Worm (Caenorhabditis elegans) whole organism, late embryonic: ENCODE data around the gene grl-9.

Experiments
- C08G9.2 ChIP-seq: sonication (generic microtip); optimal IDR thresholded peaks from 2 replicates; lab custom pipeline; 2016; ENCODE audit warnings: mild to moderate bottlenecking, missing genetic modification characterization, moderate library complexity, missing compliant biosample characterization
- T23F11.4 ChIP-seq: fragments of 200-800 bp; sonication (Bioruptor generic); optimal IDR thresholded peaks from 2 replicates; lab custom pipeline; 2018; ENCODE audit warnings: mild to moderate bottlenecking, missing genetic modification characterization, missing compliant biosample characterization
- ahr-1 ChIP-seq: sonication (generic microtip); optimal IDR thresholded peaks from 2 replicates; lab custom pipeline; 2016; ENCODE audit warnings: missing genetic modification characterization, missing compliant biosample characterization
- ceh-18 ChIP-seq: sonication (generic microtip); optimal IDR thresholded peaks from 2 replicates; lab custom pipeline; 2016; ENCODE audit warnings: missing genetic modification characterization, missing compliant biosample characterization
- ceh-2 ChIP-seq: sonication (generic microtip); optimal IDR thresholded peaks from 2 replicates; lab custom pipeline; 2016; ENCODE audit warnings: missing genotype, missing genetic modification characterization, missing compliant biosample characterization
- ceh-31 ChIP-seq: sonication (generic microtip); optimal IDR thresholded peaks from 2 replicates; lab custom pipeline; 2016; ENCODE audit warnings: missing genetic modification characterization, missing compliant biosample characterization
- ceh-48 ChIP-seq: sonication (generic microtip); optimal IDR thresholded peaks from 2 replicates; lab custom pipeline; 2016; ENCODE audit warnings: missing genetic modification characterization, inconsistent platforms, missing compliant biosample characterization
- elt-4 ChIP-seq: sonication (generic microtip); optimal IDR thresholded peaks from 2 replicates; lab custom pipeline; 2016; ENCODE audit warnings: missing genetic modification characterization, missing compliant biosample characterization
- ets-4 ChIP-seq: sonication (generic microtip); optimal IDR thresholded peaks from 2 replicates; lab custom pipeline; 2016; ENCODE audit warnings: missing genetic modification characterization, missing compliant biosample characterization
- gmeb-2 ChIP-seq: sonication (generic microtip); optimal IDR thresholded peaks from 2 replicates; lab custom pipeline; 2016; ENCODE audit warnings: missing genetic modification characterization, inconsistent platforms, missing compliant biosample characterization
- hlh-15 ChIP-seq: sonication (generic microtip); optimal IDR thresholded peaks from 2 replicates; lab custom pipeline; 2016; ENCODE audit warnings: missing genetic modification characterization, missing compliant biosample characterization
- lim-6 ChIP-seq: sonication (generic microtip); optimal IDR thresholded peaks from 2 replicates; lab custom pipeline; 2016; ENCODE audit warnings: missing genetic modification characterization, missing compliant biosample characterization
- madf-2 ChIP-seq: sonication (generic microtip); optimal IDR thresholded peaks from 2 replicates; lab custom pipeline; 2017; ENCODE audit warnings: missing genetic modification characterization, missing compliant biosample characterization
- mec-3 ChIP-seq: sonication (generic microtip); optimal IDR thresholded peaks from 2 replicates; lab custom pipeline; 2016; ENCODE audit warnings: borderline replicate concordance, missing genetic modification characterization, missing compliant biosample characterization
- nfya-1 ChIP-seq: sonication (generic microtip); optimal IDR thresholded peaks from 2 replicates; lab custom pipeline; 2017; ENCODE audit warnings: missing genetic modification characterization, mild to moderate bottlenecking, missing compliant biosample characterization, antibody characterized with exemption, moderate library complexity
- pag-3 ChIP-seq: sonication (generic microtip); optimal IDR thresholded peaks from 2 replicates; lab custom pipeline; 2016; ENCODE audit warnings: missing compliant biosample characterization, missing genetic modification characterization, borderline replicate concordance
- pha-4 ChIP-seq: fragments of 150-350 bp; optimal IDR thresholded peaks from 2 replicates; lab custom pipeline; 2018; ENCODE audit warnings: missing biosample characterization, missing genetic modification reagents, missing genetic modification characterization
- pqm-1 ChIP-seq: sonication (generic microtip); optimal IDR thresholded peaks from 2 replicates; lab custom pipeline; 2016; ENCODE audit warnings: missing genetic modification characterization, missing compliant biosample characterization
- pros-1 ChIP-seq: fragments of 150-350 bp; optimal IDR thresholded peaks from 2 replicates; lab custom pipeline; 2014; ENCODE audit warnings: missing biosample characterization, missing genetic modification reagents, missing genetic modification characterization
- ref-2 ChIP-seq: sonication (generic microtip); optimal IDR thresholded peaks from 2 replicates; lab custom pipeline; 2016; ENCODE audit warnings: missing genetic modification characterization, missing compliant biosample characterization
- rnt-1 ChIP-seq: sonication (generic microtip); optimal IDR thresholded peaks from 2 replicates; lab custom pipeline; 2016; ENCODE audit warnings: missing genetic modification characterization, missing compliant biosample characterization
- sox-2 ChIP-seq: fragments of 200-800 bp; sonication (Bioruptor generic); IDR thresholded peaks from 2 replicates; pipeline ENCODE4 v1.3.6; 2022; ENCODE audit warnings: missing genetic modification reagents, missing genetic modification characterization, missing compliant biosample characterization
- unc-3 ChIP-seq, 2 experiments: fragments of 200-800 bp in 1 of 2; sonication (Bioruptor generic) in 1 of 2; sonication (generic microtip) in 1 of 2; conservative IDR thresholded peaks in 1 of 2; optimal IDR thresholded peaks in 1 of 2; 2 replicates each; pipeline versions ENCODE4 v1.3.6 to Lab custom; 2016 to 2022; ENCODE audit warnings: missing compliant biosample characterization in 2 of 2, missing genetic modification characterization in 2 of 2, missing genetic modification reagents in 1 of 2
- unc-42 ChIP-seq: sonication (generic microtip); optimal IDR thresholded peaks from 2 replicates; lab custom pipeline; 2016; ENCODE audit warnings: missing genotype, missing genetic modification characterization, missing compliant biosample characterization

Gene grl-9

ce11 chrV:6684541-6684940 is 47.0 kb downstream of the grl-9 start:
- TF ChIP-seq nfya-1 (tag; lab: Kevin White, UChicago), result no peak
- TF ChIP-seq ceh-31 (tag; lab: Kevin White, UChicago), result peak; percentile 40
- no peak for TF ChIP-seq pag-3 (tag; lab: Kevin White, UChicago)
- no peak for TF ChIP-seq lim-6 (tag; lab: Kevin White, UChicago)
- TF ChIP-seq sox-2 (GFP tag; lab: Robert Waterston, UW), result peak; percentile 38
- TF ChIP-seq hlh-15, result no peak
- no peak for TF ChIP-seq unc-3 (GFP tag; conservative IDR thresholded peaks at IDR 0.05; lab: Robert Waterston, UW)
- no peak for TF ChIP-seq unc-3 (tag; optimal IDR thresholded peaks at IDR 0.05; lab: Kevin White, UChicago)
- no peak for TF ChIP-seq pros-1 (tag; lab: Kevin White, UChicago)
- TF ChIP-seq ceh-48 (tag; lab: Kevin White, UChicago), result no peak
- TF ChIP-seq unc-42 (tag; lab: Kevin White, UChicago), result peak; percentile 43

ce11 chrV:6683740-6684139 is 47.8 kb downstream of the grl-9 start:
- TF ChIP-seq C08G9.2 (tag; lab: Kevin White, UChicago) (no peak), mec-3 (tag; lab: Kevin White, UChicago) (no peak), ahr-1 (no peak), gmeb-2 (tag; lab: Kevin White, UChicago) (no peak), lim-6 (tag; lab: Kevin White, UChicago) (no peak), rnt-1 (no peak), ets-4 (tag; lab: Kevin White, UChicago) (no peak), sox-2 (GFP tag; lab: Robert Waterston, UW) (no peak), nfya-1 (tag; lab: Kevin White, UChicago) (no peak), ceh-48 (tag; lab: Kevin White, UChicago) (no peak), pros-1 (tag; lab: Kevin White, UChicago) (no peak), madf-2 (no peak), pqm-1 (tag; lab: Kevin White, UChicago) (no peak), ceh-2 (tag; lab: Kevin White, UChicago) (no peak)

ce11 chrV:6683282-6683681 is 48.2 kb downstream of the grl-9 start:
- TF ChIP-seq ceh-18 (tag; lab: Kevin White, UChicago), result no peak
- TF ChIP-seq elt-4, result no peak
- TF ChIP-seq pha-4 (tag; lab: Kevin White, UChicago), result no peak
- TF ChIP-seq ref-2, result no peak
- TF ChIP-seq, all 69 proteins: peak for 0

DNA sequence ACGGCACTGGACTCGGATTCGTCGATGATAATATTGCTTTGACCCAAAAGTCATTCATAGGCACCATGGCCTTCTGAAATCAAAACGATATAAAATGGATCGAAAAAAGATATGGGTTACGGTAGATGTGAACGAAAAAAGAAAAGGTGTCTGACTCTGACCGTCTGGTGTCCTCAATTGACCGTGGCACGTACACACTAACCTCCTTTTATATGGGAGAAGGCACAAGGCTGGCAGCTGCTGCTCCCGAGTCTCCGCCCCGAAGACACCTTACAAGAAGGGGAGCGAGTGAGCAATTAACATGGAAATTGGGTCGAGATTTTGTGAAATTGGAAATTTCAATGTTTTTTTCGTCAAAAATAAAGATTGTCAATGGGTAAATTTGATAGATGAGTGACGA is 50.0 kb downstream of the grl-9 start, which contains the start of gene egl-46:
Gene egl-46, minus strand, starts transcription at position 73 of the 400 bp plus-strand sequence.
- no peak for TF ChIP-seq T23F11.4 (GFP tag; lab: Kevin White, UChicago)
